Fruit fly (Drosophila melanogaster) whole organism, embryonic: ENCODE measurements around the gene cic.

Experiments
- CG1024 ChIP-seq: fragments of 200-800 bp; sonication (Bioruptor generic); IDR thresholded peaks from 2 replicates; pipeline ENCODE4 v1.3.6; 2022; ENCODE audit warnings: missing biosample characterization, missing genetic modification characterization
- CG10321 ChIP-seq: fragments of 200-800 bp; sonication (Bioruptor generic); IDR thresholded peaks from 2 replicates; pipeline ENCODE4 v1.3.6; 2022; ENCODE audit warnings: missing biosample characterization, missing genetic modification characterization
- CG11723 ChIP-seq: fragments of 200-800 bp; sonication (Bioruptor generic); optimal IDR thresholded peaks from 2 replicates; lab custom pipeline; 2017; ENCODE audit warnings: missing biosample characterization, mild to moderate bottlenecking, missing genetic modification characterization
- CG12391 ChIP-seq: fragments of 200-800 bp; sonication (Bioruptor generic); optimal IDR thresholded peaks from 3 replicates; lab custom pipeline; 2018; ENCODE audit warnings: missing biosample characterization, mild to moderate bottlenecking, missing genetic modification characterization, moderate library complexity
- CG13296 ChIP-seq: fragments of 200-800 bp; sonication (Bioruptor generic); optimal IDR thresholded peaks from 3 replicates; lab custom pipeline; 2018; ENCODE audit warnings: missing biosample characterization, mild to moderate bottlenecking, missing genetic modification characterization
- CG14050 ChIP-seq: fragments of 200-800 bp; sonication (Bioruptor generic); IDR thresholded peaks from 3 replicates; pipeline ENCODE4 v1.3.6; 2022; ENCODE audit warnings: missing biosample characterization, missing genetic modification characterization
- CG1529 ChIP-seq: fragments of 200-800 bp; sonication (Bioruptor generic); optimal IDR thresholded peaks from 3 replicates; lab custom pipeline; 2018; ENCODE audit warnings: missing biosample characterization, missing genetic modification characterization
- CG15479 ChIP-seq: fragments of 200-800 bp; sonication (Bioruptor generic); optimal IDR thresholded peaks from 3 replicates; lab custom pipeline; 2019; ENCODE audit warnings: missing biosample characterization, mild to moderate bottlenecking, missing genetic modification characterization, moderate library complexity
- CG17612 ChIP-seq: fragments of 200-800 bp; sonication (Bioruptor generic); IDR thresholded peaks from 2 replicates; pipeline ENCODE4 v1.3.6; 2022; ENCODE audit warnings: missing biosample characterization, missing genetic modification characterization
- CG1792 ChIP-seq: fragments of 200-800 bp; sonication (Bioruptor generic); optimal IDR thresholded peaks from 2 replicates; lab custom pipeline; 2016; ENCODE audit warnings: missing biosample characterization, missing genetic modification characterization
- CG2116 ChIP-seq: fragments of 200-800 bp; sonication (Bioruptor generic); optimal IDR thresholded peaks from 3 replicates; lab custom pipeline; 2018; ENCODE audit warnings: missing biosample characterization, mild to moderate bottlenecking, missing genetic modification characterization
- CG30020 ChIP-seq: fragments of 200-800 bp; optimal IDR thresholded peaks from 2 replicates; lab custom pipeline; 2019; ENCODE audit warnings: missing biosample characterization, mild to moderate bottlenecking, missing genetic modification characterization, moderate library complexity
- CG32532 ChIP-seq: fragments of 200-800 bp; sonication (Bioruptor generic); IDR thresholded peaks from 2 replicates; pipeline ENCODE4 v1.3.6; 2022; ENCODE audit warnings: missing biosample characterization, missing genetic modification characterization
- CG34376 ChIP-seq: fragments of 200-800 bp; sonication (Bioruptor generic); optimal IDR thresholded peaks from 2 replicates; lab custom pipeline; 2018; ENCODE audit warnings: missing biosample characterization, mild to moderate bottlenecking, missing genetic modification characterization
- CG4707 ChIP-seq: fragments of 200-800 bp; sonication (Bioruptor generic); optimal IDR thresholded peaks from 2 replicates; lab custom pipeline; 2018; ENCODE audit warnings: missing biosample characterization, mild to moderate bottlenecking, missing genetic modification characterization, moderate library complexity
- CG5953 ChIP-seq: fragments of 200-800 bp; sonication (Bioruptor generic); IDR thresholded peaks from 2 replicates; pipeline ENCODE4 v1.3.6; 2022; ENCODE audit warnings: missing biosample characterization, missing genetic modification characterization
- CG6272 ChIP-seq: fragments of 200-800 bp; sonication (Bioruptor generic); IDR thresholded peaks from 2 replicates; pipeline ENCODE4 v1.3.6; 2022; ENCODE audit warnings: missing biosample characterization, missing genetic modification characterization
- CG6791 ChIP-seq: fragments of 200-800 bp; sonication (Bioruptor generic); IDR thresholded peaks from 3 replicates; pipeline ENCODE4 v1.3.6; 2022; ENCODE audit warnings: missing biosample characterization, missing genetic modification characterization; ENCODE audit not compliant: partially characterized antibody
- CG7357 ChIP-seq: fragments of 200-800 bp; sonication (Bioruptor generic); IDR thresholded peaks from 3 replicates; pipeline ENCODE4 v1.3.6; 2022; ENCODE audit warnings: missing biosample characterization, missing genetic modification characterization
- CG9437 ChIP-seq: fragments of 200-800 bp; sonication (Bioruptor generic); optimal IDR thresholded peaks from 2 replicates; lab custom pipeline; 2018; ENCODE audit warnings: missing biosample characterization, mild to moderate bottlenecking, missing genetic modification characterization
- Dll ChIP-seq: fragments of 200-800 bp; sonication (Bioruptor generic); IDR thresholded peaks from 4 replicates; pipeline ENCODE4 v1.3.6; 2022; ENCODE audit warnings: missing biosample characterization, missing genetic modification characterization; ENCODE audit not compliant: partially characterized antibody
- ERR ChIP-seq: fragments of 200-800 bp; sonication (Bioruptor generic); optimal IDR thresholded peaks from 2 replicates; lab custom pipeline; 2016; ENCODE audit warnings: missing biosample characterization, missing genetic modification characterization
- Eip74EF ChIP-seq, 2 experiments: fragments of 200-800 bp in 1 of 2; fragments of >200 bp in 1 of 2; sonication (Bioruptor generic) in 1 of 2; optimal IDR thresholded peaks; 2 replicates each; lab custom pipeline; 2017 to 2019; ENCODE audit warnings: missing biosample characterization in 2 of 2, missing genetic modification characterization in 2 of 2, mild to moderate bottlenecking in 1 of 2, moderate library complexity in 1 of 2
- Elba2 ChIP-seq: fragments of 200-800 bp; sonication (Bioruptor generic); optimal IDR thresholded peaks from 3 replicates; lab custom pipeline; 2016; ENCODE audit warnings: missing biosample characterization, missing genetic modification characterization
- Fer2 ChIP-seq: fragments of 200-800 bp; sonication (Bioruptor generic); optimal IDR thresholded peaks from 2 replicates; lab custom pipeline; 2018; ENCODE audit warnings: missing biosample characterization, mild to moderate bottlenecking, missing genetic modification characterization, moderate library complexity
- Oli ChIP-seq: fragments of 200-800 bp; sonication (Bioruptor generic); optimal IDR thresholded peaks from 2 replicates; lab custom pipeline; 2018; ENCODE audit warnings: missing biosample characterization, mild to moderate bottlenecking, missing genetic modification characterization, moderate library complexity
- Opbp ChIP-seq: fragments of 200-800 bp; sonication (Bioruptor generic); IDR thresholded peaks from 3 replicates; pipeline ENCODE4 v1.3.6; 2022; ENCODE audit warnings: missing biosample characterization, missing genetic modification characterization; ENCODE audit not compliant: partially characterized antibody
- Pdp1 ChIP-seq, 2 experiments: fragments of 200-800 bp; sonication (Bioruptor generic); optimal IDR thresholded peaks; 3 replicates each; lab custom pipeline; 2016; ENCODE audit warnings: missing biosample characterization in 2 of 2, missing genetic modification characterization in 2 of 2, mild to moderate bottlenecking in 1 of 2, moderate library complexity in 1 of 2
- Ptx1 ChIP-seq: fragments of 200-800 bp; sonication (Bioruptor generic); IDR thresholded peaks from 2 replicates; pipeline ENCODE4 v1.3.6; 2022; ENCODE audit warnings: missing biosample characterization, missing genetic modification characterization
- al ChIP-seq: fragments of 200-800 bp; sonication (Bioruptor generic); IDR thresholded peaks from 2 replicates; pipeline ENCODE4 v1.3.6; 2022; ENCODE audit warnings: missing biosample characterization, missing genetic modification characterization
- bbx ChIP-seq: fragments of 200-800 bp; sonication (Bioruptor generic); IDR thresholded peaks from 2 replicates; pipeline ENCODE4 v1.3.6; 2022; ENCODE audit warnings: missing biosample characterization, missing genetic modification characterization; ENCODE audit not compliant: partially characterized antibody
- da ChIP-seq: fragments of 200-800 bp; sonication (Bioruptor generic); optimal IDR thresholded peaks from 2 replicates; lab custom pipeline; 2016; ENCODE audit warnings: missing biosample characterization, missing genetic modification characterization
- disco-r ChIP-seq: fragments of 200-800 bp; sonication (Bioruptor generic); optimal IDR thresholded peaks from 2 replicates; lab custom pipeline; 2016; ENCODE audit warnings: missing biosample characterization, missing genetic modification characterization
- exex ChIP-seq: fragments of 200-800 bp; sonication (Bioruptor generic); optimal IDR thresholded peaks from 4 replicates; lab custom pipeline; 2018; ENCODE audit warnings: missing biosample characterization, mild to moderate bottlenecking, missing genetic modification characterization, moderate library complexity
- fru ChIP-seq: fragments of >200 bp; optimal IDR thresholded peaks from 2 replicates; lab custom pipeline; 2017
- grau ChIP-seq: fragments of 200-800 bp; optimal IDR thresholded peaks from 3 replicates; lab custom pipeline; 2019; ENCODE audit warnings: missing biosample characterization, mild to moderate bottlenecking, missing genetic modification characterization, moderate library complexity
- grn ChIP-seq: fragments of 200-800 bp; sonication (Bioruptor generic); optimal IDR thresholded peaks from 3 replicates; lab custom pipeline; 2017; ENCODE audit warnings: missing biosample characterization, missing genetic modification characterization
- ham ChIP-seq: fragments of 200-800 bp; sonication (Bioruptor generic); IDR thresholded peaks from 2 replicates; pipeline ENCODE4 v1.3.6; 2022; ENCODE audit warnings: missing biosample characterization, missing genetic modification characterization
- mam ChIP-seq: fragments of 200-800 bp; sonication (Bioruptor generic); optimal IDR thresholded peaks from 3 replicates; lab custom pipeline; 2016; ENCODE audit warnings: missing biosample characterization, missing genetic modification characterization
- nerfin-2 ChIP-seq: fragments of 200-800 bp; sonication (Bioruptor generic); IDR thresholded peaks from 2 replicates; pipeline ENCODE4 v1.3.6; 2022; ENCODE audit warnings: missing biosample characterization, missing genetic modification characterization; ENCODE audit not compliant: partially characterized antibody
- pb ChIP-seq: fragments of 200-800 bp; sonication (Bioruptor generic); optimal IDR thresholded peaks from 3 replicates; lab custom pipeline; 2016; ENCODE audit warnings: missing biosample characterization, missing genetic modification characterization
- pnt ChIP-seq: fragments of 200-800 bp; sonication (Bioruptor generic); optimal IDR thresholded peaks from 3 replicates; lab custom pipeline; 2016; ENCODE audit warnings: missing biosample characterization, missing genetic modification characterization
- salm ChIP-seq: fragments of 200-800 bp; sonication (Bioruptor generic); optimal IDR thresholded peaks from 2 replicates; lab custom pipeline; 2018; ENCODE audit warnings: missing biosample characterization, mild to moderate bottlenecking, missing genetic modification characterization
- scrt ChIP-seq: fragments of 200-800 bp; sonication (Bioruptor generic); optimal IDR thresholded peaks from 2 replicates; lab custom pipeline; 2018; ENCODE audit warnings: missing biosample characterization, mild to moderate bottlenecking, missing genetic modification characterization, moderate library complexity
- sens-2 ChIP-seq: fragments of 200-800 bp; sonication (Bioruptor generic); IDR thresholded peaks from 2 replicates; pipeline ENCODE4 v1.3.6; 2022; ENCODE audit warnings: missing biosample characterization, missing genetic modification characterization
- so ChIP-seq: fragments of 200-800 bp; sonication (Bioruptor generic); IDR thresholded peaks from 3 replicates; pipeline ENCODE4 v1.3.6; 2022; ENCODE audit warnings: missing biosample characterization, missing genetic modification characterization
- sug ChIP-seq: fragments of 200-800 bp; optimal IDR thresholded peaks from 2 replicates; lab custom pipeline; 2019; ENCODE audit warnings: missing biosample characterization, mild to moderate bottlenecking, missing genetic modification characterization, moderate library complexity
- unpg ChIP-seq: fragments of 200-800 bp; sonication (Bioruptor generic); optimal IDR thresholded peaks from 3 replicates; lab custom pipeline; 2018; ENCODE audit warnings: missing biosample characterization, mild to moderate bottlenecking, missing genetic modification characterization, moderate library complexity
- zen ChIP-seq: fragments of 200-800 bp; sonication (Bioruptor generic); optimal IDR thresholded peaks from 3 replicates; lab custom pipeline; 2018; ENCODE audit warnings: missing biosample characterization, mild to moderate bottlenecking, missing genetic modification characterization, moderate library complexity

The cic gene

dm6 chr3R:20305852-20306251 lies 53.3 kb downstream of the cic start (continued):
- TF ChIP-seq Pdp1 (GFP tag; optimal IDR thresholded peaks at IDR 0.05; lab: Kevin White, UChicago) (no peak), CG6791 (GFP tag; lab: Robert Waterston, UW) (no peak)
- TF ChIP-seq, all 482 proteins: peak for 0

dm6 chr3R:20307487-20307971 lies 55.0 kb downstream of the cic start, which contains the start of gene CG4362:
Gene CG4362, minus strand, starts transcription at chr3R:20307537.
- TF ChIP-seq scrt (no peak), nerfin-2 (no peak), CG17612 (GFP tag; lab: Robert Waterston, UW) (no peak), sens-2 (no peak), ham (GFP tag; lab: Robert Waterston, UW) (no peak), CG7357 (GFP tag; lab: Robert Waterston, UW) (no peak), pnt (no peak), zen (tag; lab: Kevin White, UChicago) (no peak), CG1529 (GFP tag; lab: Kevin White, UChicago) (no peak), CG12391 (tag; lab: Kevin White, UChicago) (no peak), Ptx1 (GFP tag; lab: Robert Waterston, UW) (no peak), CG6272 (GFP tag; lab: Robert Waterston, UW) (no peak), so (GFP tag; lab: Robert Waterston, UW) (no peak), CG1792 (GFP tag; lab: Kevin White, UChicago) (no peak), CG5953 (GFP tag; lab: Robert Waterston, UW) (no peak), CG9437 (GFP tag; lab: Kevin White, UChicago) (no peak), Opbp (no peak), CG15479 (GFP tag; lab: Kevin White, UChicago) (peak; percentile 37), exex (tag; lab: Kevin White, UChicago) (peak; percentile 87), fru (lab: Kevin White, UChicago) (no peak), Eip74EF (GFP tag; optimal IDR thresholded peaks at IDR 0.05; lab: Kevin White, UChicago) (no peak), unpg (GFP tag; lab: Kevin White, UChicago) (no peak), Dll (no peak), Oli (no peak), CG14050 (GFP tag; lab: Robert Waterston, UW) (no peak), da (GFP tag; lab: Kevin White, UChicago) (no peak), pb (GFP tag; lab: Kevin White, UChicago) (no peak), CG11723 (GFP tag; lab: Kevin White, UChicago) (no peak), CG34376 (peak; percentile 84), CG32532 (0 out of 2 replicates have a peak, but pooled peaks have one; percentile 11), ERR (no peak), CG13296 (GFP tag; lab: Kevin White, UChicago) (no peak), bbx (GFP tag; lab: Robert Waterston, UW) (no peak), disco-r (GFP tag; lab: Kevin White, UChicago) (no peak), CG4707 (GFP tag; lab: Kevin White, UChicago) (no peak), CG1024 (GFP tag; lab: Robert Waterston, UW) (no peak), al (GFP tag; lab: Robert Waterston, UW) (no peak), grau (tag; lab: Kevin White, UChicago) (no peak), CG30020 (no peak), sug (tag; lab: Kevin White, UChicago) (peak; percentile 74), Elba2 (GFP tag; lab: Kevin White, UChicago) (no peak), CG10321 (GFP tag; lab: Robert Waterston, UW) (no peak), grn (GFP tag; lab: Kevin White, UChicago) (peak; percentile 94), mam (no peak), CG2116 (GFP tag; lab: Kevin White, UChicago) (no peak), Fer2 (tag; lab: Kevin White, UChicago) (no peak), salm (tag; lab: Kevin White, UChicago) (no peak)
